Worm (Caenorhabditis elegans) whole organism, L4 larva: ENCODE results near the gene clec-151.

ENCODE experiments used
- F37D6.2 ChIP-seq: sonication (generic microtip); optimal IDR thresholded peaks from 2 replicates; lab custom pipeline; 2016; ENCODE audit warnings: mild to moderate bottlenecking, missing genetic modification characterization, missing compliant biosample characterization
- F49E8.2 ChIP-seq: sonication (generic microtip); optimal IDR thresholded peaks from 2 replicates; lab custom pipeline; 2016; ENCODE audit warnings: missing compliant biosample characterization, mild to moderate bottlenecking, missing genetic modification characterization, borderline replicate concordance
- R02D3.7 ChIP-seq: fragments of 150-350 bp; sonication (generic microtip); optimal IDR thresholded peaks from 3 replicates; lab custom pipeline; 2014; ENCODE audit warnings: missing biosample characterization, missing genetic modification characterization
- T20F7.1 ChIP-seq: fragments of 200-800 bp; sonication (Bioruptor generic); optimal IDR thresholded peaks from 2 replicates; lab custom pipeline; 2018; ENCODE audit warnings: mild to moderate bottlenecking, missing genetic modification characterization, missing compliant biosample characterization
- Y105C5A.15 ChIP-seq: fragments of 200-800 bp; sonication (Bioruptor generic); IDR thresholded peaks from 2 replicates; pipeline ENCODE4 v1.3.6; 2022; ENCODE audit warnings: missing genetic modification characterization, missing compliant biosample characterization
- Y5F2A.4 ChIP-seq: fragments of 200-800 bp; sonication (Bioruptor generic); optimal IDR thresholded peaks from 2 replicates; lab custom pipeline; 2018; ENCODE audit warnings: mild to moderate bottlenecking, missing genetic modification characterization, missing compliant biosample characterization
- Y75B8A.6 ChIP-seq: fragments of 200-800 bp; sonication (Bioruptor generic); IDR thresholded peaks from 2 replicates; pipeline ENCODE4 v1.3.6; 2022; ENCODE audit warnings: missing genetic modification reagents, missing genetic modification characterization, missing compliant biosample characterization
- aly-2 ChIP-seq: sonication (generic microtip); optimal IDR thresholded peaks from 2 replicates; lab custom pipeline; 2018; ENCODE audit warnings: missing biosample characterization, missing genetic modification characterization
- ama-1 ChIP-seq: fragments of 150-350 bp; optimal IDR thresholded peaks from 2 replicates; lab custom pipeline; 2014; ENCODE audit warnings: inconsistent platforms, mixed read lengths
- attf-4 ChIP-seq: sonication (generic microtip); optimal IDR thresholded peaks from 3 replicates; lab custom pipeline; 2017; ENCODE audit warnings: missing biosample characterization, missing genetic modification characterization
- ceh-62 ChIP-seq: sonication (generic microtip); optimal IDR thresholded peaks from 2 replicates; lab custom pipeline; 2017; ENCODE audit warnings: missing biosample characterization, missing genetic modification characterization
- ces-1 ChIP-seq: fragments of 150-350 bp; sonication (generic microtip); optimal IDR thresholded peaks from 4 replicates; lab custom pipeline; 2014; ENCODE audit warnings: missing biosample characterization, missing genetic modification reagents, missing genetic modification characterization
- daf-16 ChIP-seq, 3 experiments: sonication (generic microtip); optimal IDR thresholded peaks; 2 replicates each; lab custom pipeline; 2016 to 2017; ENCODE audit warnings: missing genetic modification characterization in 3 of 3, missing genetic modification reagents in 3 of 3, mild to moderate bottlenecking in 2 of 3, missing compliant biosample characterization in 2 of 3, missing biosample characterization in 1 of 3, moderate library complexity in 1 of 3
- dmd-8 ChIP-seq: fragments of 200-800 bp; sonication (Bioruptor generic); IDR thresholded peaks from 2 replicates; pipeline ENCODE4 v1.3.6; 2022; ENCODE audit warnings: missing genetic modification characterization, missing compliant biosample characterization
- duxl-1 ChIP-seq: sonication (generic microtip); optimal IDR thresholded peaks from 2 replicates; lab custom pipeline; 2016; ENCODE audit warnings: mild to moderate bottlenecking, missing genetic modification characterization, moderate library complexity, missing compliant biosample characterization; ENCODE audit not compliant: poor library complexity
- dve-1 ChIP-seq: sonication (generic microtip); optimal IDR thresholded peaks from 2 replicates; lab custom pipeline; 2017; ENCODE audit warnings: antibody characterized with exemption, mild to moderate bottlenecking, missing genetic modification characterization, missing compliant biosample characterization; ENCODE audit not compliant: insufficient read depth
- egl-27 ChIP-seq: sonication (generic microtip); optimal IDR thresholded peaks from 3 replicates; lab custom pipeline; 2017; ENCODE audit warnings: missing biosample characterization, missing genetic modification reagents, missing genetic modification characterization
- fos-1 ChIP-seq: fragments of 150-350 bp; optimal IDR thresholded peaks from 2 replicates; lab custom pipeline; 2014; ENCODE audit warnings: missing biosample characterization, missing genetic modification characterization
- gei-8 ChIP-seq: fragments of 200-800 bp; sonication (Bioruptor generic); optimal IDR thresholded peaks from 2 replicates; lab custom pipeline; 2018; ENCODE audit warnings: mild to moderate bottlenecking, missing genetic modification characterization, missing compliant biosample characterization
- hif-1 ChIP-seq, 2 experiments: sonication (generic microtip); optimal IDR thresholded peaks; 2 replicates each; lab custom pipeline; 2016 to 2017; ENCODE audit warnings: missing compliant biosample characterization in 2 of 2, missing genetic modification characterization in 2 of 2, missing genetic modification reagents in 2 of 2, missing genotype in 2 of 2, mild to moderate bottlenecking in 1 of 2
- hlh-11 ChIP-seq: fragments of 200-800 bp; sonication (Bioruptor generic); optimal IDR thresholded peaks from 2 replicates; lab custom pipeline; 2018; ENCODE audit warnings: mild to moderate bottlenecking, missing genetic modification characterization, missing compliant biosample characterization
- hmg-1.1 ChIP-seq: fragments of 200-800 bp; sonication (Bioruptor generic); IDR thresholded peaks from 2 replicates; pipeline ENCODE4 v1.3.6; 2022; ENCODE audit warnings: missing genetic modification reagents, missing genetic modification characterization, missing compliant biosample characterization
- lim-7 ChIP-seq: fragments of 200-800 bp; sonication (Bioruptor generic); IDR thresholded peaks from 2 replicates; pipeline ENCODE4 v1.3.6; 2022; ENCODE audit warnings: missing genetic modification characterization, missing compliant biosample characterization
- lin-1 ChIP-seq: fragments of 200-800 bp; sonication (Bioruptor generic); IDR thresholded peaks from 2 replicates; pipeline ENCODE4 v1.3.6; 2022; ENCODE audit warnings: missing genetic modification reagents, missing genetic modification characterization, missing compliant biosample characterization
- lin-13 ChIP-seq: fragments of 150-350 bp; optimal IDR thresholded peaks from 2 replicates; lab custom pipeline; 2014; ENCODE audit warnings: missing biosample characterization, missing genetic modification reagents, missing genetic modification characterization
- lin-29 ChIP-seq: fragments of 200-800 bp; sonication (Bioruptor generic); IDR thresholded peaks from 2 replicates; pipeline ENCODE4 v1.3.6; 2022; ENCODE audit warnings: missing genetic modification reagents, missing genetic modification characterization, missing compliant biosample characterization
- lin-38 ChIP-seq: fragments of 200-800 bp; sonication (Bioruptor generic); IDR thresholded peaks from 2 replicates; pipeline ENCODE4 v1.3.6; 2022; ENCODE audit warnings: missing genetic modification reagents, missing genetic modification characterization, missing compliant biosample characterization
- lin-39 ChIP-seq: fragments of 150-350 bp; optimal IDR thresholded peaks from 2 replicates; lab custom pipeline; 2014; ENCODE audit warnings: missing biosample characterization, missing genetic modification reagents, missing genetic modification characterization
- mdt-29 ChIP-seq: fragments of 200-800 bp; sonication (Bioruptor generic); IDR thresholded peaks from 2 replicates; pipeline ENCODE4 v1.3.6; 2022; ENCODE audit warnings: missing genetic modification reagents, missing genetic modification characterization, missing compliant biosample characterization
- mep-1 ChIP-seq: fragments of 150-350 bp; sonication (generic microtip); optimal IDR thresholded peaks from 3 replicates; lab custom pipeline; 2014; ENCODE audit warnings: missing biosample characterization, missing genetic modification characterization
- mes-2 ChIP-seq: sonication (generic microtip); optimal IDR thresholded peaks from 2 replicates; lab custom pipeline; 2016; ENCODE audit warnings: missing genotype, mild to moderate bottlenecking, missing genetic modification characterization, missing compliant biosample characterization; ENCODE audit not compliant: poor library complexity, severe bottlenecking
- mxl-2 ChIP-seq: fragments of 200-800 bp; sonication (Bioruptor generic); conservative IDR thresholded peaks from 2 replicates; pipeline ENCODE4 v1.3.6; 2022; ENCODE audit warnings: missing genetic modification reagents, missing genetic modification characterization, missing compliant biosample characterization
- nhr-11 ChIP-seq: fragments of 150-350 bp; optimal IDR thresholded peaks from 2 replicates; lab custom pipeline; 2014; ENCODE audit warnings: missing biosample characterization, missing genetic modification characterization
- nhr-111 ChIP-seq: fragments of 200-800 bp; sonication (Bioruptor generic); optimal IDR thresholded peaks from 2 replicates; lab custom pipeline; 2018; ENCODE audit warnings: mild to moderate bottlenecking, missing genetic modification characterization, missing compliant biosample characterization
- nhr-41 ChIP-seq: fragments of 200-800 bp; sonication (Bioruptor generic); IDR thresholded peaks from 2 replicates; pipeline ENCODE4 v1.3.6; 2022; ENCODE audit warnings: missing genetic modification reagents, missing genetic modification characterization, missing compliant biosample characterization
- nhr-77 ChIP-seq: fragments of 150-350 bp; optimal IDR thresholded peaks from 2 replicates; lab custom pipeline; 2014; ENCODE audit warnings: missing biosample characterization, missing genetic modification characterization
- pha-4 ChIP-seq, 2 experiments: fragments of 150-350 bp in 1 of 2; fragments of 200-800 bp in 1 of 2; sonication (Bioruptor generic) in 1 of 2; IDR thresholded peaks in 1 of 2; optimal IDR thresholded peaks in 1 of 2; 2 replicates each; pipeline versions ENCODE4 v1.3.6 to Lab custom; 2014 to 2022; ENCODE audit warnings: missing genetic modification characterization in 2 of 2, missing genetic modification reagents in 2 of 2, missing biosample characterization in 1 of 2, missing compliant biosample characterization in 1 of 2
- php-3 ChIP-seq: fragments of 200-800 bp; sonication (Bioruptor generic); IDR thresholded peaks from 2 replicates; pipeline ENCODE4 v1.3.6; 2022; ENCODE audit warnings: missing genetic modification reagents, missing genetic modification characterization, missing compliant biosample characterization
- pqm-1 ChIP-seq: sonication (generic microtip); optimal IDR thresholded peaks from 2 replicates; lab custom pipeline; 2017; ENCODE audit warnings: missing biosample characterization, missing genetic modification characterization
- saeg-2 ChIP-seq: fragments of 200-800 bp; sonication (Bioruptor generic); IDR thresholded peaks from 2 replicates; pipeline ENCODE4 v1.3.6; 2022; ENCODE audit warnings: missing genetic modification reagents, missing genetic modification characterization, missing compliant biosample characterization
- sdz-12 ChIP-seq: fragments of 200-800 bp; sonication (Bioruptor generic); optimal IDR thresholded peaks from 2 replicates; lab custom pipeline; 2018; ENCODE audit warnings: mild to moderate bottlenecking, missing genetic modification characterization, missing compliant biosample characterization
- set-16 ChIP-seq: fragments of 200-800 bp; sonication (Bioruptor generic); IDR thresholded peaks from 2 replicates; pipeline ENCODE4 v1.3.6; 2022; ENCODE audit warnings: missing genetic modification reagents, missing genetic modification characterization, missing compliant biosample characterization
- skn-1 ChIP-seq: fragments of 150-350 bp; optimal IDR thresholded peaks from 2 replicates; lab custom pipeline; 2014; ENCODE audit warnings: missing biosample characterization, missing genetic modification characterization
- snpc-1.2 ChIP-seq: fragments of 200-800 bp; sonication (Bioruptor generic); IDR thresholded peaks from 2 replicates; pipeline ENCODE4 v1.3.6; 2022; ENCODE audit warnings: missing genetic modification reagents, missing genetic modification characterization, missing compliant biosample characterization
- unc-62 ChIP-seq, 3 experiments: fragments of 150-350 bp in 1 of 3; sonication (generic microtip); optimal IDR thresholded peaks in 2 of 3; peaks in 1 of 3; 1 replicate in 1 of 3; 2 replicates in 2 of 3; lab custom pipeline; 2014 to 2017; ENCODE audit warnings: missing biosample characterization in 3 of 3, missing genetic modification characterization in 3 of 3, missing genetic modification reagents in 3 of 3, missing genotype in 1 of 3
- zag-1 ChIP-seq: fragments of 150-350 bp; optimal IDR thresholded peaks from 2 replicates; lab custom pipeline; 2014; ENCODE audit warnings: missing biosample characterization, missing genetic modification characterization
- zip-11 ChIP-seq: fragments of 200-800 bp; sonication (Bioruptor generic); IDR thresholded peaks from 2 replicates; pipeline ENCODE4 v1.3.6; 2022; ENCODE audit warnings: missing genetic modification characterization, missing compliant biosample characterization
- zip-2 ChIP-seq: fragments of 150-350 bp; optimal IDR thresholded peaks from 2 replicates; lab custom pipeline; 2014; ENCODE audit warnings: missing biosample characterization, missing genetic modification characterization
- ztf-7 ChIP-seq: fragments of 150-350 bp; optimal IDR thresholded peaks from 2 replicates; lab custom pipeline; 2014; ENCODE audit warnings: missing biosample characterization, missing genetic modification characterization

Gene clec-151

ce11 chrIII:4649363-4649768, 21.1 kb downstream of the clec-151 start (continued):
- TF ChIP-seq lin-38 (GFP tag; lab: Robert Waterston, UW) (peak; percentile 90), zip-11 (GFP tag; lab: Robert Waterston, UW) (no peak), F49E8.2 (tag; lab: Kevin White, UChicago) (no peak), mdt-29 (GFP tag; lab: Robert Waterston, UW) (peak; percentile 82), lim-7 (GFP tag; lab: Robert Waterston, UW) (no peak), F37D6.2 (peak; percentile 77), T20F7.1 (GFP tag; lab: Kevin White, UChicago) (peak; percentile 86), aly-2 (tag; lab: Kevin White, UChicago) (no peak), nhr-111 (GFP tag; lab: Kevin White, UChicago) (no peak), unc-62 (GFP tag; optimal IDR thresholded peaks at IDR 0.05 in 1 of 2; lab: Kevin White, UChicago) (peak in 1 of 2 experiments; percentile 99), unc-62 (tag; optimal IDR thresholded peaks at IDR 0.05; lab: Kevin White, UChicago) (no peak), skn-1 (tag; lab: Kevin White, UChicago) (no peak), ztf-7 (tag; lab: Kevin White, UChicago) (peak; percentile 34), hlh-11 (peak; percentile 100), mes-2 (peak; percentile 78), R02D3.7 (tag; lab: Kevin White, UChicago) (no peak), mep-1 (peak; percentile 96), ceh-62 (tag; lab: Kevin White, UChicago) (no peak), ama-1 (lab: Kevin White, UChicago) (peak; percentile 13), lin-29 (GFP tag; lab: Robert Waterston, UW) (peak; percentile 73; the same call in 1 of the 2 replicates), zag-1 (tag; lab: Kevin White, UChicago) (no peak), mxl-2 (GFP tag; lab: Robert Waterston, UW) (peak; percentile 76), php-3 (peak; percentile 61; the same call in 1 of the 2 replicates), zip-2 (peak; percentile 44), daf-16 (GFP tag; optimal IDR thresholded peaks at IDR 0.05; lab: Kevin White, UChicago) (peak; percentile 54 to 75), daf-16 (tag; optimal IDR thresholded peaks at IDR 0.05; lab: Kevin White, UChicago) (peak; percentile 77), snpc-1.2 (no peak), set-16 (peak; percentile 80), nhr-11 (tag; lab: Kevin White, UChicago) (peak; percentile 96), Y105C5A.15 (GFP tag; lab: Robert Waterston, UW) (peak; percentile 76; the same call in 1 of the 2 replicates), lin-13 (GFP tag; lab: Kevin White, UChicago) (peak; percentile 91), hmg-1.1 (GFP tag; lab: Robert Waterston, UW) (peak; percentile 86), hif-1 (tag; optimal IDR thresholded peaks at IDR 0.05; lab: Kevin White, UChicago) (peak; percentile 81 to 98), pqm-1 (peak; percentile 39), duxl-1 (peak; percentile 50), dmd-8 (GFP tag; lab: Robert Waterston, UW) (no peak), ces-1 (GFP tag; lab: Kevin White, UChicago) (no peak), fos-1 (tag; lab: Kevin White, UChicago) (no peak), Y5F2A.4 (GFP tag; lab: Kevin White, UChicago) (no peak), nhr-77 (tag; lab: Kevin White, UChicago) (peak; percentile 97), attf-4 (tag; lab: Kevin White, UChicago) (no peak), Y75B8A.6 (no peak), nhr-41 (GFP tag; lab: Robert Waterston, UW) (0 out of 2 replicates have a peak, but pooled peaks have one; percentile 71), pha-4 (GFP tag; IDR thresholded peaks at IDR 0.05; lab: Robert Waterston, UW) (peak; percentile 75), pha-4 (tag; optimal IDR thresholded peaks at IDR 0.05; lab: Kevin White, UChicago) (peak; percentile 21), lin-39 (no peak), gei-8 (GFP tag; lab: Kevin White, UChicago) (peak; percentile 82), sdz-12 (GFP tag; lab: Kevin White, UChicago) (no peak), dve-1 (tag; lab: Kevin White, UChicago) (peak; percentile 96), saeg-2 (peak; percentile 81), lin-1 (GFP tag; lab: Robert Waterston, UW) (peak; percentile 88), egl-27 (peak; percentile 49)
